Worm (Caenorhabditis elegans): Measurements from ENCODE around the gene K09G1.1.

ce11 chrV:9550313-9550712 is 33.0 kb upstream of the K09G1.1 start, which contains the start of gene ehbp-1:
- TF ChIP-seq snpc-4 (tag; optimal IDR thresholded peaks at IDR 0.05) (no peak), nhr-11 (tag; optimal IDR thresholded peaks at IDR 0.05) (no peak), peb-1 (tag; optimal IDR thresholded peaks at IDR 0.05) (no peak), fos-1 (tag; optimal IDR thresholded peaks at IDR 0.05) (no peak), ama-1 (optimal IDR thresholded peaks at IDR 0.05) (no peak)

Measured in whole organism, L2 larva.